Fruit fly (Drosophila melanogaster) whole organism, pupa: ENCODE results near the gene CG8564.
A peak's percentile ranks its signal among the peaks of the same experiment; 100 is the strongest.

Experiments
- CG14655 ChIP-seq: fragments of 200-800 bp; sonication (Bioruptor generic); optimal IDR thresholded peaks from 3 replicates; lab custom pipeline; 2017; ENCODE audit warnings: mild to moderate bottlenecking, missing biosample characterization, missing genetic modification reagents, missing genetic modification characterization
- CG34367 ChIP-seq: fragments of 200-800 bp; sonication (Bioruptor generic); optimal IDR thresholded peaks from 2 replicates; lab custom pipeline; 2018; ENCODE audit warnings: missing biosample characterization, mild to moderate bottlenecking, missing genetic modification characterization
- CG4496 ChIP-seq: fragments of 200-800 bp; sonication (Bioruptor generic); IDR thresholded peaks from 3 replicates; pipeline ENCODE4 v1.3.6; 2022; ENCODE audit warnings: missing biosample characterization, missing genetic modification characterization
- CG8159 ChIP-seq: fragments of 200-800 bp; sonication (Bioruptor generic); optimal IDR thresholded peaks from 3 replicates; lab custom pipeline; 2018; ENCODE audit warnings: missing biosample characterization, mild to moderate bottlenecking, missing genetic modification characterization, moderate library complexity
- CG9948 ChIP-seq: fragments of 200-800 bp; sonication (Bioruptor generic); optimal IDR thresholded peaks from 2 replicates; lab custom pipeline; 2018; ENCODE audit warnings: missing biosample characterization, mild to moderate bottlenecking, missing genetic modification characterization, moderate library complexity
- D1 ChIP-seq: fragments of 200-800 bp; sonication (Bioruptor generic); optimal IDR thresholded peaks from 2 replicates; lab custom pipeline; 2018; ENCODE audit warnings: missing biosample characterization, mild to moderate bottlenecking, missing genetic modification characterization, moderate library complexity
- EcR ChIP-seq: fragments of 200-800 bp; sonication (Bioruptor generic); optimal IDR thresholded peaks from 3 replicates; lab custom pipeline; 2019; ENCODE audit warnings: missing biosample characterization, missing genetic modification characterization, mild to moderate bottlenecking, moderate library complexity, missing genetic modification reagents
- Ets98B ChIP-seq: fragments of 200-800 bp; sonication (Bioruptor generic); IDR thresholded peaks from 2 replicates; pipeline ENCODE4 v1.3.6; 2022; ENCODE audit warnings: missing biosample characterization, missing genetic modification characterization
- fd96Ca ChIP-seq: fragments of 200-800 bp; sonication (Bioruptor generic); IDR thresholded peaks from 3 replicates; pipeline ENCODE4 v1.3.6; 2022; ENCODE audit warnings: missing biosample characterization, missing genetic modification characterization
- gl ChIP-seq: fragments of 200-800 bp; sonication (Bioruptor generic); optimal IDR thresholded peaks from 2 replicates; lab custom pipeline; 2018; ENCODE audit warnings: missing biosample characterization, mild to moderate bottlenecking, missing genetic modification characterization
- rn ChIP-seq: fragments of 200-800 bp; sonication (Bioruptor generic); IDR thresholded peaks from 2 replicates; pipeline ENCODE4 v1.3.6; 2022; ENCODE audit warnings: missing biosample characterization, missing genetic modification characterization

DNA sequence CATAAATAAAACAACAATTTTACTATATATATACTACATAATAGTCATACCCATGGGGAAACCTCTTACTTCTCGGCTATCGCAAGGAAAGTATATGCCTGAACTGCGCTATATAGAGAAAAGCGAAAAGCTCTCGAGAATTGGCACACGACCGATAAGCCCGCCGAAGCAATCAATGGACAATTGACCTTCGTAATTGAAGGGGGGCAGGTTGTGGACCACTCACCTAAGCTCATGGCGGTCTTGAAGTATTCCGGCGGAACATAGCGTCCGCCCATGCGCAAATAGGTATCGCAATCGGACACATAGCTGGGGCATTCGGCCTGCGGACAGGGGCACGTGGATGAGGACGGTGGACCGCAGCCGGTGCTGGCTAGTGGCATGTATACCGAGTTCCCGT is 7.3 kb downstream of the CG8564 start:
- no peak for TF ChIP-seq rn (GFP tag; lab: Robert Waterston, UW)
- no peak for TF ChIP-seq Ets98B (GFP tag; lab: Robert Waterston, UW)
- TF ChIP-seq gl (tag; lab: Kevin White, UChicago): no peak
- no peak for TF ChIP-seq fd96Ca (GFP tag; lab: Robert Waterston, UW)
- TF ChIP-seq CG8159 (tag; lab: Kevin White, UChicago): no peak
- no peak for TF ChIP-seq D1 (tag; lab: Kevin White, UChicago)
- TF ChIP-seq CG34367 (tag; lab: Kevin White, UChicago): no peak
- no peak for TF ChIP-seq CG9948 (tag; lab: Kevin White, UChicago)
- TF ChIP-seq CG4496: no peak
- no peak for TF ChIP-seq CG14655 (GFP tag; lab: Kevin White, UChicago)
- TF ChIP-seq EcR (GFP tag; lab: Kevin White, UChicago): peak; percentile 54
